Worm (Caenorhabditis elegans): Measurements from ENCODE around the gene F26F4.5.

DNA sequence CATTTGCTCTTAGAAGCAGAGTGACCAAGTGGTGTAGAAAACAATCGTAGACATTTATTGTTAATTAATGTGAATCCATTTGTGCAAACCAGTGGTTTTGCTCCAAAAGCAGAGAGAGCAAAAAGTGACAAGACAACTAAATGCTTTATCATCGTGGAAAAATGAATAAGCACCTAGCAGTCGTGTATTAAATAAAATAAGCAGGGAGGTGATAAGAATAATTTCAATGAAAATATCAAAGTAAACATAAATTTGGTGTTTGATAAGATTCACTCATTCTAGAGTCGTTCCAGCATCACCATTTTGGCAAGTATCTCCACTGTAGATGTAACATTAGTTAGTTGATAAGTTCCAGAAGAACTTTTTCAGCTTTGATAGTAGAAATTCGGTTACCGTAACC lies 3.8 kb downstream of the F26F4.5 start, which contains the start of gene clec-6:
- no peak for TF ChIP-seq W03F9.2 (tag; optimal IDR thresholded peaks at IDR 0.05)
- no peak for TF ChIP-seq dao-5 (tag; optimal IDR thresholded peaks at IDR 0.05)
- TF ChIP-seq him-1 (tag; optimal IDR thresholded peaks at IDR 0.05): no peak

Data from whole organism, L4/young adult.